Worm (Caenorhabditis elegans) whole organism, late embryonic: ENCODE data around the gene VZK822L.2.

Source experiments
- C08G9.2 ChIP-seq: sonication (generic microtip); optimal IDR thresholded peaks from 2 replicates; lab custom pipeline; 2016; ENCODE audit warnings: mild to moderate bottlenecking, missing genetic modification characterization, moderate library complexity, missing compliant biosample characterization
- F13H6.1 ChIP-seq: sonication (generic microtip); optimal IDR thresholded peaks from 2 replicates; lab custom pipeline; 2016; ENCODE audit warnings: missing genetic modification characterization, missing compliant biosample characterization
- K02D7.2 ChIP-seq: sonication (generic microtip); optimal IDR thresholded peaks from 2 replicates; lab custom pipeline; 2017; ENCODE audit warnings: mild to moderate bottlenecking, missing genetic modification characterization, missing compliant biosample characterization
- ahr-1 ChIP-seq: sonication (generic microtip); optimal IDR thresholded peaks from 2 replicates; lab custom pipeline; 2016; ENCODE audit warnings: missing genetic modification characterization, missing compliant biosample characterization
- ceh-18 ChIP-seq: sonication (generic microtip); optimal IDR thresholded peaks from 2 replicates; lab custom pipeline; 2016; ENCODE audit warnings: missing genetic modification characterization, missing compliant biosample characterization
- ceh-19 ChIP-seq: fragments of 200-800 bp; sonication (Bioruptor generic); optimal IDR thresholded peaks from 2 replicates; lab custom pipeline; 2018; ENCODE audit warnings: mild to moderate bottlenecking, missing genetic modification characterization, missing compliant biosample characterization
- ceh-2 ChIP-seq: sonication (generic microtip); optimal IDR thresholded peaks from 2 replicates; lab custom pipeline; 2016; ENCODE audit warnings: missing genotype, missing genetic modification characterization, missing compliant biosample characterization
- ceh-22 ChIP-seq: sonication (generic microtip); optimal IDR thresholded peaks from 2 replicates; lab custom pipeline; 2017; ENCODE audit warnings: missing biosample characterization, missing genetic modification characterization
- dmd-4 ChIP-seq: sonication (generic microtip); optimal IDR thresholded peaks from 2 replicates; lab custom pipeline; 2016; ENCODE audit warnings: borderline replicate concordance, missing genetic modification characterization, missing compliant biosample characterization
- dve-1 ChIP-seq: sonication (generic microtip); optimal IDR thresholded peaks from 2 replicates; lab custom pipeline; 2017; ENCODE audit warnings: antibody characterized with exemption, mild to moderate bottlenecking, missing genetic modification characterization, missing compliant biosample characterization
- elt-2 ChIP-seq: sonication (generic microtip); optimal IDR thresholded peaks from 2 replicates; lab custom pipeline; 2016; ENCODE audit warnings: missing genetic modification reagents, missing genetic modification characterization, missing compliant biosample characterization
- elt-4 ChIP-seq: sonication (generic microtip); optimal IDR thresholded peaks from 2 replicates; lab custom pipeline; 2016; ENCODE audit warnings: missing genetic modification characterization, missing compliant biosample characterization
- gmeb-2 ChIP-seq: sonication (generic microtip); optimal IDR thresholded peaks from 2 replicates; lab custom pipeline; 2016; ENCODE audit warnings: missing genetic modification characterization, inconsistent platforms, missing compliant biosample characterization
- hlh-15 ChIP-seq: sonication (generic microtip); optimal IDR thresholded peaks from 2 replicates; lab custom pipeline; 2016; ENCODE audit warnings: missing genetic modification characterization, missing compliant biosample characterization
- hlh-6 ChIP-seq: sonication (generic microtip); optimal IDR thresholded peaks from 2 replicates; lab custom pipeline; 2016; ENCODE audit warnings: missing genotype, missing genetic modification characterization, missing compliant biosample characterization
- hlh-8 ChIP-seq: sonication (generic microtip); optimal IDR thresholded peaks from 2 replicates; lab custom pipeline; 2016; ENCODE audit warnings: missing genotype, missing genetic modification characterization, missing compliant biosample characterization
- lin-11 ChIP-seq: fragments of 200-800 bp; sonication (Bioruptor generic); optimal IDR thresholded peaks from 2 replicates; lab custom pipeline; 2018; ENCODE audit warnings: mild to moderate bottlenecking, missing genetic modification characterization, missing compliant biosample characterization
- madf-2 ChIP-seq: sonication (generic microtip); optimal IDR thresholded peaks from 2 replicates; lab custom pipeline; 2017; ENCODE audit warnings: missing genetic modification characterization, missing compliant biosample characterization
- mec-3 ChIP-seq: sonication (generic microtip); optimal IDR thresholded peaks from 2 replicates; lab custom pipeline; 2016; ENCODE audit warnings: borderline replicate concordance, missing genetic modification characterization, missing compliant biosample characterization
- nfya-1 ChIP-seq: sonication (generic microtip); optimal IDR thresholded peaks from 2 replicates; lab custom pipeline; 2017; ENCODE audit warnings: missing genetic modification characterization, mild to moderate bottlenecking, missing compliant biosample characterization, antibody characterized with exemption, moderate library complexity
- nhr-11 ChIP-seq: fragments of 150-350 bp; optimal IDR thresholded peaks from 2 replicates; lab custom pipeline; 2014; ENCODE audit warnings: missing biosample characterization, missing genetic modification characterization
- odd-2 ChIP-seq: sonication (generic microtip); optimal IDR thresholded peaks from 2 replicates; lab custom pipeline; 2017; ENCODE audit warnings: antibody characterized with exemption, mild to moderate bottlenecking, missing genetic modification characterization, missing compliant biosample characterization
- pag-3 ChIP-seq: sonication (generic microtip); optimal IDR thresholded peaks from 2 replicates; lab custom pipeline; 2016; ENCODE audit warnings: missing compliant biosample characterization, missing genetic modification characterization, borderline replicate concordance
- pat-9 ChIP-seq: fragments of 200-800 bp; sonication (Bioruptor generic); optimal IDR thresholded peaks from 2 replicates; lab custom pipeline; 2018; ENCODE audit warnings: mild to moderate bottlenecking, missing genetic modification characterization, moderate library complexity, missing compliant biosample characterization
- pha-2 ChIP-seq: sonication (generic microtip); optimal IDR thresholded peaks from 2 replicates; lab custom pipeline; 2017; ENCODE audit warnings: mild to moderate bottlenecking, missing genetic modification characterization, missing compliant biosample characterization
- ref-2 ChIP-seq: sonication (generic microtip); optimal IDR thresholded peaks from 2 replicates; lab custom pipeline; 2016; ENCODE audit warnings: missing genetic modification characterization, missing compliant biosample characterization
- sox-2 ChIP-seq: fragments of 200-800 bp; sonication (Bioruptor generic); IDR thresholded peaks from 2 replicates; pipeline ENCODE4 v1.3.6; 2022; ENCODE audit warnings: missing genetic modification reagents, missing genetic modification characterization, missing compliant biosample characterization
- sox-4 ChIP-seq: sonication (generic microtip); optimal IDR thresholded peaks from 2 replicates; lab custom pipeline; 2017; ENCODE audit warnings: mild to moderate bottlenecking, missing genetic modification characterization, inconsistent platforms, missing compliant biosample characterization
- tbx-2 ChIP-seq: sonication (generic microtip); optimal IDR thresholded peaks from 2 replicates; lab custom pipeline; 2016; ENCODE audit warnings: missing genetic modification characterization, missing compliant biosample characterization
- tbx-7 ChIP-seq: sonication (generic microtip); optimal IDR thresholded peaks from 2 replicates; lab custom pipeline; 2016; ENCODE audit warnings: missing genotype, missing genetic modification characterization, missing compliant biosample characterization
- ttx-3 ChIP-seq: sonication (generic microtip); optimal IDR thresholded peaks from 2 replicates; lab custom pipeline; 2016; ENCODE audit warnings: missing genetic modification reagents, missing genetic modification characterization, missing compliant biosample characterization
- unc-86 ChIP-seq: sonication (generic microtip); optimal IDR thresholded peaks from 2 replicates; lab custom pipeline; 2016; ENCODE audit warnings: missing genetic modification characterization, missing compliant biosample characterization
- ztf-16 ChIP-seq: sonication (generic microtip); optimal IDR thresholded peaks from 2 replicates; lab custom pipeline; 2017; ENCODE audit warnings: missing genetic modification characterization, missing compliant biosample characterization

VZK822L.2 gene

DNA sequence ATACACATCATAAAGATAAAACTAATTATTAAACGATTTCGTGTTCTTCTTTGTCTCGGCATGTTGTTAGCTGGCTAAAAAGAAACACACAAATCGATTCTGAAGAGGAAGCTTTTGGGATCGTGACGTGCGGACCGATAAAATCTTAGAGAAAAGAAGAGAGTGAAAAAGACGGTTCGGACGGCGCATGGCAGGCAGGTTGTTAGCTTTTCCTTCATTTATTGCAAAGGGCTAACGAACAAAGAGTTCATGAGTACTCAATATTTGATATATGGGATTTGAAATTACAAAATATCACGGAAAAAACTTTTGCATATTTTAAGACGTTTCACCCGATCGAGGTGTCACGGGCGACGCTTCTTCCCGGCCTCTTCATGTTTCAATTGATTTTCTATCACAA, 33.8 kb downstream of the VZK822L.2 start, which contains the start of gene ZK829.3:
TSS of gene ZK829.3 (minus strand) at position 101 of the 400 bp plus-strand sequence.
- no peak for TF ChIP-seq hlh-8 (tag; lab: Kevin White, UChicago)
- TF ChIP-seq tbx-7 = no peak
- no peak for TF ChIP-seq hlh-6 (tag; lab: Kevin White, UChicago)
- TF ChIP-seq elt-4 (tag; lab: Kevin White, UChicago) = no peak
- TF ChIP-seq dmd-4 (tag; lab: Kevin White, UChicago) = no peak
- no peak for TF ChIP-seq ahr-1 (tag; lab: Kevin White, UChicago)
- no peak for TF ChIP-seq unc-86 (tag; lab: Kevin White, UChicago)

DNA sequence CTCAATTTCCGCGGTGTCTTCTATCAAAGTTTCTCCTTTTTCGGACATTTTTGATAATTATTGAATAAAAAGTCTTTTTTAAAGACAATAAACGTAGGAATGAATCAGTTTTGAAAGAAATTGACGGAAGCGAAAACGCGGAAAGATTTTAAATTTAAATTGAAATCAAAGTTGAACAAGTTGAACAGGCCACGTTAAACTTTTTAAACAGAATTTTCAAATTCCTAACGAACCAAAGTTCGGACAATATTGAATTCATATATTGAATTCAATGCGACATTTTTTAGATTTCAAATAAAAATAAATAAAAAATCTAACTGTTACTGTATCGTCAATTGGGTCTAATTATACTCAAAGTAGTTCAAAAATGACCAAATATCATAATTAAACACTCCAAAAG, 37.9 kb downstream of the VZK822L.2 start, which contains the start of gene hdl-1:
TSS of gene hdl-1 (minus strand) at position 101 of the 400 bp plus-strand sequence.
- TF ChIP-seq ttx-3 (tag; lab: Kevin White, UChicago) (no peak), sox-2 (GFP tag; lab: Robert Waterston, UW) (no peak)

ce11 chrIV:11950270-11950669, 38.4 kb downstream of the VZK822L.2 start, which contains the start of gene tbx-36:
Gene tbx-36 (plus strand): TSS chrIV:11950570.
- TF ChIP-seq odd-2 (tag; lab: Kevin White, UChicago) (no peak), nhr-11 (no peak)

DNA sequence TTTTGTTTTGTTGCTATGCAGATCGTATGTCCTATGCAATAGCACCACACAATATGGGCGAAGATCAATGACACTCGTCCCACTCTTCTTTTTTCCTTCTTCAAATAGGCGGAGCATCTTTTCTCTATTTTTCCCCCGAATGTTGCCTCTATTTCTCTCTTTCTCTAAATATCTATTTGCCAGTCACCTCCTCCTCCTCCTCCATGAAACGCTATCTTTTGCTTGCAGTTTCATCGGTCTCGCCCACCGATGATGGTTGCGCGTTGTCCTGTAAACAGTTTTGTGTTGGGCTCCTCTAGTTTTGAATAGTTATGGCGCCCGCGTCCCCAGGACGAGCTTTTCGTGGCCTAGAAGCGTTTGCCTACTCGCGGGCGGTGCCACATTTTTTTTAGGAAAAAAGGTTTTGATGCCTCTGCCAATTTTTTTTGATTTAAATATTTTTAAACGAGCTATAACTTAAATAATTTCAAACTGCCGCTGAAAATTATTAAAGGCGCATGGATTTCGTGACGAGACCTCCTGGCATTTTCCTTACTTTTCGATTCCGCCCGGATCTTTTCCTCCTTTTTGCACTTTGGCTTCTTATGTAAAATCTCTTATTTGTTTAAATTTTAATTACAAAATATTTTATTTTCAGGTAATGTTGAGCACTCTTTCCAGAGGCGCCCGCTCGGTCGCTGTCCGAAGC, 40.9 kb downstream of the VZK822L.2 start, which contains the start of gene gdh-1:
TSS of gene gdh-1 (plus strand) at position 638 of the 688 bp plus-strand sequence.
- TF ChIP-seq sox-4 (tag; lab: Kevin White, UChicago) (no peak), madf-2 (tag; lab: Kevin White, UChicago) (no peak), nfya-1 (tag; lab: Kevin White, UChicago) (no peak), ceh-18 (tag; lab: Kevin White, UChicago) (peak; percentile 10), tbx-2 (tag; lab: Kevin White, UChicago) (no peak), lin-11 (tag; lab: Kevin White, UChicago) (no peak)

DNA sequence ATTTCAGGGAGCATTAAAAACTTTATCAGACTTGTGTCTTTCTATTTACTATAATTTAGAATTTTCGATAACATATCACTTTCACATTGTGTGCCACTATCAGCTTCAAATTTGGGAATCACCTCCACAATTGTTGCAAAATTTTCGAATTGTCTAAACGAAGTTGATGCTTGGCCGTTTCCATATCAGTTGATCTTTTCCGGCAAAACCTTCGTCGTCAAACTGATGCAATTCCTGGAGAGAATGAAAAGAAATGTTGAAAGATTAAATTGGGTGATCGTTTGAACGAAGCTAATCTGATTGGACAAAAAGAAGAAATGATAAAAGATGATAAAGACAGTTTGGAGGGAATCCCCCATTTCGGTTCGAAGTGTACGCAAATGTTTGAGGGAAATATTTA, 43.8 kb downstream of the VZK822L.2 start:
- no peak for TF ChIP-seq mec-3 (tag; lab: Kevin White, UChicago)
- TF ChIP-seq gmeb-2 (tag; lab: Kevin White, UChicago) = no peak
- TF ChIP-seq F13H6.1 (tag; lab: Kevin White, UChicago) = no peak
- TF ChIP-seq dve-1 = no peak
- TF ChIP-seq pha-2 = no peak
- no peak for TF ChIP-seq ceh-19
- no peak for TF ChIP-seq K02D7.2 (tag; lab: Kevin White, UChicago)
- no peak for TF ChIP-seq ceh-2 (tag; lab: Kevin White, UChicago)
- TF ChIP-seq pag-3 (tag; lab: Kevin White, UChicago) = no peak
- TF ChIP-seq pat-9 = no peak
- no peak for TF ChIP-seq ztf-16 (tag; lab: Kevin White, UChicago)
- no peak for TF ChIP-seq ceh-22
- no peak for TF ChIP-seq hlh-15 (tag; lab: Kevin White, UChicago)
- no peak for TF ChIP-seq ref-2 (tag; lab: Kevin White, UChicago)
- TF ChIP-seq dmd-4 (tag; lab: Kevin White, UChicago) = no peak
- TF ChIP-seq C08G9.2 (tag; lab: Kevin White, UChicago) = no peak
- no peak for TF ChIP-seq elt-2 (tag; lab: Kevin White, UChicago)
